Worm (Caenorhabditis elegans): ENCODE measurements around the gene Y26G10.4.

- TF ChIP-seq elt-3 (tag; optimal IDR thresholded peaks at IDR 0.05) = no peak
- TF ChIP-seq lin-39 (tag; optimal IDR thresholded peaks at IDR 0.05) = no peak
These were observed 19.6 kb upstream of the Y26G10.4 start, which contains the start of gene str-77 for ce11 chrV:17718647-17719046.

All from whole organism, L3 larva.